Comparison of ENCODE assay signal across 1 fruit fly cellular context in the genomic region with DNA sequence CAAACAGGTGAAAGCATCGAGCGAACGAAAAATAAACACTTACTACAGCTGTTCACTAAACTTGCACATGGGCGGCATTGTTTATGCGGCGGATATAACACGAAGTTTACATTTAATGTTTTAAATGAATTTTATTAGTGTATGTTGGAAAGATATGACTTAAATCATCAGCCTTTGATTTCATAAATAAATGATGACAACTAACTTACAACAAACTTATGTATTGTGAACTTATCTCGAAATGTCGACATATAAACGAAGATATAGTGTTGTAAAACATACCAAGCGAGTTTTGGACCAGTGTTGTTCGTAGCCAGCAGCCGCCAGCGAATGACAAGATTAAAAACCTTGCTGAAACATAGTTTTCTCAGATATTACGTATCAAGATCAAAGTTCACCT.
A peak's percentile ranks its signal among the peaks of the same experiment; 100 is the strongest.
TF ChIP-seq lines count a peak whose summit lies in the region.

CG11309 (minus strand) TSS at position 259 of the 400 bp plus-strand sequence.
CG7632 (plus strand) TSS at position 298 of the 400 bp plus-strand sequence.

TF ChIP-seq in whole organism, embryonic, 481 proteins besides CTCF, POLR2A, EP300 and RAD21 (continued from another document and continues in another):
- peak; percentile 98 for TF ChIP-seq CG12942 (GFP tag; optimal IDR thresholded peaks at IDR 0.05; lab: Kevin White, UChicago)
- TF ChIP-seq CG9609 (GFP tag; optimal IDR thresholded peaks at IDR 0.05; lab: Kevin White, UChicago), result peak; percentile 98
- TF ChIP-seq Six4 (GFP tag; optimal IDR thresholded peaks at IDR 0.05; lab: Kevin White, UChicago), result peak; percentile 99
- peak; percentile 10; the same call in 1 of the 3 replicates for TF ChIP-seq CG16813 (GFP tag; IDR thresholded peaks at IDR 0.05; lab: Robert Waterston, UW; ENCODE audit: partially characterized antibody)
- peak; percentile 99 for TF ChIP-seq Meics (GFP tag; optimal IDR thresholded peaks at IDR 0.05; lab: Kevin White, UChicago)
- peak; percentile 100 for TF ChIP-seq Med (GFP tag; lab: Kevin White, UChicago)
- peak; percentile 98 for TF ChIP-seq CG10462 (GFP tag; optimal IDR thresholded peaks at IDR 0.05; lab: Kevin White, UChicago)
- peak; percentile 99 for TF ChIP-seq CG17385 (GFP tag; optimal IDR thresholded peaks at IDR 0.05; lab: Kevin White, UChicago)
- peak; percentile 97 for TF ChIP-seq CG7372 (GFP tag; IDR thresholded peaks at IDR 0.05; lab: Robert Waterston, UW)
- peak; percentile 100 for TF ChIP-seq CG10267 (tag; optimal IDR thresholded peaks at IDR 0.05; lab: Kevin White, UChicago)
- TF ChIP-seq al (GFP tag; IDR thresholded peaks at IDR 0.05; lab: Robert Waterston, UW), result peak; percentile 93
- TF ChIP-seq CG15601 (tag; optimal IDR thresholded peaks at IDR 0.05; lab: Kevin White, UChicago), result peak; percentile 99
- TF ChIP-seq stwl (tag; optimal IDR thresholded peaks at IDR 0.05; lab: Kevin White, UChicago), result peak; percentile 99
- peak; percentile 72; the same call in 3 of the 4 replicates for TF ChIP-seq Gug (GFP tag; IDR thresholded peaks at IDR 0.05; lab: Robert Waterston, UW)
- peak; percentile 99 for TF ChIP-seq fd64A (GFP tag; optimal IDR thresholded peaks at IDR 0.05; lab: Kevin White, UChicago)
- TF ChIP-seq ara (GFP tag; IDR thresholded peaks at IDR 0.05; lab: Robert Waterston, UW), result peak; percentile 99
- peak; percentile 89 for TF ChIP-seq CG14667 (GFP tag; IDR thresholded peaks at IDR 0.05; lab: Robert Waterston, UW)
- no peak for TF ChIP-seq mld (GFP tag; IDR thresholded peaks at IDR 0.05; lab: Robert Waterston, UW; ENCODE audit: partially characterized antibody)
- TF ChIP-seq CG13894 (tag; optimal IDR thresholded peaks at IDR 0.05; lab: Kevin White, UChicago), result peak; percentile 99
- TF ChIP-seq CG14710 (tag; optimal IDR thresholded peaks at IDR 0.05; lab: Kevin White, UChicago), result peak; percentile 99
- TF ChIP-seq HLHmδ (GFP tag; optimal IDR thresholded peaks at IDR 0.05; lab: Kevin White, UChicago), result peak; percentile 18
- peak; percentile 96 for TF ChIP-seq Hmx (GFP tag; optimal IDR thresholded peaks at IDR 0.05; lab: Kevin White, UChicago)
- TF ChIP-seq ftz-f1 (GFP tag; optimal IDR thresholded peaks at IDR 0.05; lab: Kevin White, UChicago), result peak; percentile 93
- TF ChIP-seq CG8765 (GFP tag; IDR thresholded peaks at IDR 0.05; lab: Robert Waterston, UW), result peak; percentile 94
- TF ChIP-seq CG1647 (GFP tag; optimal IDR thresholded peaks at IDR 0.05; lab: Kevin White, UChicago), result peak; percentile 98
- TF ChIP-seq nom (GFP tag; optimal IDR thresholded peaks at IDR 0.05; lab: Kevin White, UChicago), result peak; percentile 99
- peak in 1 of 2 experiments; percentile 100 for TF ChIP-seq Eip74EF (GFP tag; optimal IDR thresholded peaks at IDR 0.05; lab: Kevin White, UChicago)
- TF ChIP-seq Hey (tag; optimal IDR thresholded peaks at IDR 0.05; lab: Kevin White, UChicago), result peak; percentile 98
- TF ChIP-seq Dp (GFP tag; optimal IDR thresholded peaks at IDR 0.05; lab: Kevin White, UChicago), result peak; percentile 59
- TF ChIP-seq Ravus (GFP tag; IDR thresholded peaks at IDR 0.05; lab: Robert Waterston, UW), result peak; percentile 90
- peak; percentile 86 for TF ChIP-seq Elba2 (GFP tag; optimal IDR thresholded peaks at IDR 0.05; lab: Kevin White, UChicago)
- TF ChIP-seq CHES-1-like (GFP tag; optimal IDR thresholded peaks at IDR 0.05; lab: Kevin White, UChicago), result peak; percentile 98
- TF ChIP-seq Hr78 (GFP tag; optimal IDR thresholded peaks at IDR 0.05; lab: Kevin White, UChicago), result peak in 1 of 2 experiments; percentile 98
- TF ChIP-seq dmrt99B (tag; optimal IDR thresholded peaks at IDR 0.05; lab: Kevin White, UChicago), result peak; percentile 99
- peak; percentile 57 for TF ChIP-seq yki (optimal IDR thresholded peaks at IDR 0.05; lab: Kevin White, UChicago)
- peak; percentile 94 for TF ChIP-seq tio (GFP tag; optimal IDR thresholded peaks at IDR 0.05; lab: Kevin White, UChicago)
- peak; percentile 100 for TF ChIP-seq sens (GFP tag; lab: Kevin White, UChicago)
- peak; percentile 97 for TF ChIP-seq disco-r (GFP tag; optimal IDR thresholded peaks at IDR 0.05; lab: Kevin White, UChicago)
- peak; percentile 100 for TF ChIP-seq nerfin-1 (tag; optimal IDR thresholded peaks at IDR 0.05; lab: Kevin White, UChicago)
- TF ChIP-seq H2.0 (GFP tag; IDR thresholded peaks at IDR 0.05; lab: Robert Waterston, UW), result peak; percentile 97
- TF ChIP-seq Dref (GFP tag; IDR thresholded peaks at IDR 0.05; lab: Robert Waterston, UW), result 0 out of 2 replicates have a peak, but pooled peaks have one; percentile 34
- peak; percentile 99 for TF ChIP-seq Ssrp (tag; optimal IDR thresholded peaks at IDR 0.05; lab: Kevin White, UChicago)
- peak; percentile 98 for TF ChIP-seq pho (GFP tag; optimal IDR thresholded peaks at IDR 0.05; lab: Kevin White, UChicago)
- TF ChIP-seq pb (GFP tag; optimal IDR thresholded peaks at IDR 0.05; lab: Kevin White, UChicago), result peak; percentile 98
- peak; percentile 98 for TF ChIP-seq HLH3B (GFP tag; IDR thresholded peaks at IDR 0.05; lab: Robert Waterston, UW)
- TF ChIP-seq CG13775 (GFP tag; optimal IDR thresholded peaks at IDR 0.05; lab: Kevin White, UChicago), result peak; percentile 99
- peak; percentile 98 for TF ChIP-seq CG16863 (GFP tag; optimal IDR thresholded peaks at IDR 0.05; lab: Kevin White, UChicago)
- TF ChIP-seq inv (GFP tag; IDR thresholded peaks at IDR 0.05; lab: Robert Waterston, UW; ENCODE audit: partially characterized antibody), result no peak
- peak; percentile 97 for TF ChIP-seq CG34422 (GFP tag; IDR thresholded peaks at IDR 0.05; lab: Robert Waterston, UW)
- TF ChIP-seq wor (GFP tag; IDR thresholded peaks at IDR 0.05; lab: Robert Waterston, UW), result peak; percentile 93
- peak; percentile 100 for TF ChIP-seq CG2712 (tag; optimal IDR thresholded peaks at IDR 0.05; lab: Kevin White, UChicago)
- peak; percentile 98 for TF ChIP-seq CG4617 (GFP tag; optimal IDR thresholded peaks at IDR 0.05; lab: Kevin White, UChicago; ENCODE audit: borderline replicate concordance)
- peak; percentile 95 for TF ChIP-seq p53 (GFP tag; optimal IDR thresholded peaks at IDR 0.05; lab: Kevin White, UChicago)
- TF ChIP-seq usp (GFP tag; optimal IDR thresholded peaks at IDR 0.05; lab: Kevin White, UChicago), result no peak
- TF ChIP-seq ab (GFP tag; optimal IDR thresholded peaks at IDR 0.05; lab: Kevin White, UChicago), result peak; percentile 90
- peak; percentile 99 for TF ChIP-seq sens-2 (GFP tag; IDR thresholded peaks at IDR 0.05; lab: Robert Waterston, UW)
- TF ChIP-seq en (GFP tag; optimal IDR thresholded peaks at IDR 0.05; lab: Kevin White, UChicago), result peak; percentile 99
- peak; percentile 74 for TF ChIP-seq CG9797 (GFP tag; optimal IDR thresholded peaks at IDR 0.05; lab: Kevin White, UChicago)
- peak; percentile 100 for TF ChIP-seq Spps (tag; optimal IDR thresholded peaks at IDR 0.05; lab: Kevin White, UChicago)
- peak; percentile 94 for TF ChIP-seq sr (GFP tag; IDR thresholded peaks at IDR 0.05; lab: Robert Waterston, UW)
- no peak for TF ChIP-seq Doc3 (GFP tag; IDR thresholded peaks at IDR 0.05; lab: Robert Waterston, UW; ENCODE audit: partially characterized antibody)
- TF ChIP-seq salm (tag; optimal IDR thresholded peaks at IDR 0.05; lab: Kevin White, UChicago), result peak; percentile 100
- TF ChIP-seq CG8924 (tag; optimal IDR thresholded peaks at IDR 0.05; lab: Kevin White, UChicago), result peak; percentile 100
- TF ChIP-seq crol (GFP tag; IDR thresholded peaks at IDR 0.05; lab: Robert Waterston, UW), result peak; percentile 71
- peak; percentile 98 for TF ChIP-seq CG12236 (GFP tag; optimal IDR thresholded peaks at IDR 0.05; lab: Kevin White, UChicago)
- peak; percentile 97 for TF ChIP-seq Oaz (GFP tag; IDR thresholded peaks at IDR 0.05; lab: Robert Waterston, UW)
- peak; percentile 100 for TF ChIP-seq vvl (GFP tag; IDR thresholded peaks at IDR 0.05; lab: Robert Waterston, UW)
- TF ChIP-seq YL-1 (GFP tag; optimal IDR thresholded peaks at IDR 0.05; lab: Kevin White, UChicago), result peak; percentile 99
- TF ChIP-seq C15 (GFP tag; IDR thresholded peaks at IDR 0.05; lab: Robert Waterston, UW), result peak; percentile 96
- TF ChIP-seq chn (GFP tag; optimal IDR thresholded peaks at IDR 0.05; lab: Kevin White, UChicago), result peak; percentile 98
- peak; percentile 100 for TF ChIP-seq unpg (GFP tag; optimal IDR thresholded peaks at IDR 0.05; lab: Kevin White, UChicago)
- peak; percentile 79 for TF ChIP-seq zf30C (GFP tag; optimal IDR thresholded peaks at IDR 0.05; lab: Kevin White, UChicago)
- peak; percentile 73 for TF ChIP-seq CG13287 (GFP tag; IDR thresholded peaks at IDR 0.05; lab: Robert Waterston, UW; ENCODE audit: partially characterized antibody)
- peak; percentile 99 for TF ChIP-seq CG6765 (GFP tag; optimal IDR thresholded peaks at IDR 0.05; lab: Kevin White, UChicago)
- TF ChIP-seq row (GFP tag; IDR thresholded peaks at IDR 0.05; lab: Robert Waterston, UW), result peak; percentile 99
- peak; percentile 99 for TF ChIP-seq lilli (GFP tag; optimal IDR thresholded peaks at IDR 0.05; lab: Kevin White, UChicago)
- TF ChIP-seq CG18764 (GFP tag; optimal IDR thresholded peaks at IDR 0.05; lab: Kevin White, UChicago), result peak; percentile 98
- peak; percentile 98 for TF ChIP-seq MBD-R2 (GFP tag; IDR thresholded peaks at IDR 0.05; lab: Robert Waterston, UW)
- peak; percentile 96 for TF ChIP-seq CG15514 (GFP tag; optimal IDR thresholded peaks at IDR 0.05; lab: Kevin White, UChicago)
- TF ChIP-seq sd (tag; optimal IDR thresholded peaks at IDR 0.05; lab: Kevin White, UChicago), result peak; percentile 96
- peak; percentile 99 for TF ChIP-seq Sox102F (GFP tag; optimal IDR thresholded peaks at IDR 0.05; lab: Kevin White, UChicago)
- TF ChIP-seq CG30403 (GFP tag; optimal IDR thresholded peaks at IDR 0.05; lab: Kevin White, UChicago), result peak; percentile 99
- peak; percentile 98 for TF ChIP-seq dm (GFP tag; optimal IDR thresholded peaks at IDR 0.05; lab: Kevin White, UChicago)
- TF ChIP-seq CG12744 (GFP tag; optimal IDR thresholded peaks at IDR 0.05; lab: Kevin White, UChicago), result peak; percentile 99
- TF ChIP-seq exex (tag; optimal IDR thresholded peaks at IDR 0.05; lab: Kevin White, UChicago), result peak; percentile 98
- TF ChIP-seq ATbp (GFP tag; optimal IDR thresholded peaks at IDR 0.05; lab: Kevin White, UChicago), result peak; percentile 99
- TF ChIP-seq CG42726 (GFP tag; IDR thresholded peaks at IDR 0.05; lab: Robert Waterston, UW; ENCODE audit: partially characterized antibody), result no peak
- peak; percentile 97 for TF ChIP-seq ken (GFP tag; IDR thresholded peaks at IDR 0.05; lab: Robert Waterston, UW)
- TF ChIP-seq kah (GFP tag; optimal IDR thresholded peaks at IDR 0.05; lab: Kevin White, UChicago), result peak; percentile 99
- TF ChIP-seq CG4360 (GFP tag; IDR thresholded peaks at IDR 0.05; lab: Robert Waterston, UW), result peak; percentile 88
- peak; percentile 81 for TF ChIP-seq CG15479 (GFP tag; optimal IDR thresholded peaks at IDR 0.05; lab: Kevin White, UChicago)
- peak; percentile 92 for TF ChIP-seq CG43689 (GFP tag; IDR thresholded peaks at IDR 0.05; lab: Robert Waterston, UW)
- peak; percentile 97 for TF ChIP-seq pros (GFP tag; optimal IDR thresholded peaks at IDR 0.05; lab: Kevin White, UChicago)
- TF ChIP-seq pan (optimal IDR thresholded peaks at IDR 0.05; lab: Kevin White, UChicago), result no peak
- peak in 1 of 2 experiments; percentile 99 for TF ChIP-seq pan (GFP tag; optimal IDR thresholded peaks at IDR 0.05 in 1 of 2, IDR thresholded peaks at IDR 0.05 in 1 of 2)
- peak; percentile 99 for TF ChIP-seq CG7987 (GFP tag; optimal IDR thresholded peaks at IDR 0.05; lab: Kevin White, UChicago)
- peak; percentile 95 for TF ChIP-seq luna (GFP tag; optimal IDR thresholded peaks at IDR 0.05; lab: Kevin White, UChicago)
- peak; percentile 89 for TF ChIP-seq Myb (GFP tag; optimal IDR thresholded peaks at IDR 0.05; lab: Kevin White, UChicago)
- TF ChIP-seq CG15073 (GFP tag; optimal IDR thresholded peaks at IDR 0.05; lab: Kevin White, UChicago), result peak; percentile 79
- peak; percentile 100 for TF ChIP-seq CG31441 (GFP tag; IDR thresholded peaks at IDR 0.05; lab: Robert Waterston, UW)
- peak; percentile 99 for TF ChIP-seq odd (GFP tag; optimal IDR thresholded peaks at IDR 0.05; lab: Kevin White, UChicago)
- TF ChIP-seq E2f1 (GFP tag; IDR thresholded peaks at IDR 0.05; lab: Robert Waterston, UW), result peak; percentile 97
- TF ChIP-seq nau (GFP tag; optimal IDR thresholded peaks at IDR 0.05; lab: Kevin White, UChicago), result peak; percentile 99
- peak in 1 of 2 experiments; percentile 86 for TF ChIP-seq tll (GFP tag; optimal IDR thresholded peaks at IDR 0.05; lab: Kevin White, UChicago)
- peak; percentile 100 for TF ChIP-seq CG12769 (tag; optimal IDR thresholded peaks at IDR 0.05; lab: Kevin White, UChicago)
- peak; percentile 98 for TF ChIP-seq Dip3 (GFP tag; optimal IDR thresholded peaks at IDR 0.05; lab: Kevin White, UChicago)
- peak; percentile 95 for TF ChIP-seq CG1024 (GFP tag; IDR thresholded peaks at IDR 0.05; lab: Robert Waterston, UW)
- peak; percentile 99 for TF ChIP-seq stc (GFP tag; IDR thresholded peaks at IDR 0.05; lab: Robert Waterston, UW)
- peak; percentile 79 for TF ChIP-seq Sry-δ (GFP tag; optimal IDR thresholded peaks at IDR 0.05; lab: Kevin White, UChicago)
- TF ChIP-seq Fer3 (tag; optimal IDR thresholded peaks at IDR 0.05; lab: Kevin White, UChicago), result peak; percentile 100
- peak; percentile 98 for TF ChIP-seq rib (GFP tag; IDR thresholded peaks at IDR 0.05; lab: Robert Waterston, UW)
- peak; percentile 98 for TF ChIP-seq CG1602 (GFP tag; optimal IDR thresholded peaks at IDR 0.05; lab: Kevin White, UChicago)
- peak; percentile 99 for TF ChIP-seq Awh (GFP tag; IDR thresholded peaks at IDR 0.05; lab: Robert Waterston, UW)
- peak; percentile 98 for TF ChIP-seq ash1 (GFP tag; optimal IDR thresholded peaks at IDR 0.05; lab: Kevin White, UChicago)
- TF ChIP-seq E2f2 (GFP tag; IDR thresholded peaks at IDR 0.05; lab: Robert Waterston, UW), result peak; percentile 87
- TF ChIP-seq NC2β (GFP tag; optimal IDR thresholded peaks at IDR 0.05; lab: Kevin White, UChicago), result peak; percentile 99
- TF ChIP-seq CG33213 (GFP tag; optimal IDR thresholded peaks at IDR 0.05; lab: Kevin White, UChicago), result peak; percentile 99
- TF ChIP-seq CG14441 (GFP tag; IDR thresholded peaks at IDR 0.05; lab: Robert Waterston, UW), result peak; percentile 96
- TF ChIP-seq CG15011 (GFP tag; optimal IDR thresholded peaks at IDR 0.05; lab: Kevin White, UChicago), result peak; percentile 99
- TF ChIP-seq CG3995 (GFP tag; optimal IDR thresholded peaks at IDR 0.05; lab: Kevin White, UChicago), result peak; percentile 87
- TF ChIP-seq CG13424 (tag; optimal IDR thresholded peaks at IDR 0.05; lab: Kevin White, UChicago), result peak; percentile 100
- TF ChIP-seq slbo (GFP tag; IDR thresholded peaks at IDR 0.05; lab: Robert Waterston, UW), result peak; percentile 94
- peak; percentile 98 for TF ChIP-seq CG11398 (GFP tag; optimal IDR thresholded peaks at IDR 0.05; lab: Kevin White, UChicago)
- no peak; the same call in 2 of the 3 replicates for TF ChIP-seq CG34224 (GFP tag; IDR thresholded peaks at IDR 0.05; lab: Robert Waterston, UW; ENCODE audit: partially characterized antibody)
